Worm (Caenorhabditis elegans) whole organism, L1 larva: ENCODE data around the gene mca-1.
A peak's percentile ranks its signal among the peaks of the same experiment; 100 is the strongest.

Experiments used
- C04F5.9 ChIP-seq: sonication (generic microtip); optimal IDR thresholded peaks from 2 replicates; lab custom pipeline; 2016; ENCODE audit warnings: missing genetic modification characterization, missing compliant biosample characterization
- C34B4.2 ChIP-seq: sonication (generic microtip); optimal IDR thresholded peaks from 2 replicates; lab custom pipeline; 2017; ENCODE audit warnings: mild to moderate bottlenecking, missing genetic modification characterization, missing compliant biosample characterization
- F16B12.6 ChIP-seq: fragments of 150-350 bp; optimal IDR thresholded peaks from 2 replicates; lab custom pipeline; 2014; ENCODE audit warnings: missing biosample characterization, missing genetic modification characterization
- Y116A8C.19 ChIP-seq: sonication (generic microtip); optimal IDR thresholded peaks from 2 replicates; lab custom pipeline; 2016; ENCODE audit warnings: missing compliant biosample characterization, missing genetic modification characterization, borderline replicate concordance
- aha-1 ChIP-seq: fragments of 150-350 bp; optimal IDR thresholded peaks from 2 replicates; lab custom pipeline; 2014; ENCODE audit warnings: missing biosample characterization, missing genetic modification characterization
- alr-1 ChIP-seq: fragments of 200-800 bp; sonication (Bioruptor generic); optimal IDR thresholded peaks from 2 replicates; lab custom pipeline; 2018; ENCODE audit warnings: borderline replicate concordance, mild to moderate bottlenecking, missing genetic modification characterization, missing compliant biosample characterization
- aly-2 ChIP-seq: fragments of 150-350 bp; optimal IDR thresholded peaks from 2 replicates; lab custom pipeline; 2014; ENCODE audit warnings: missing biosample characterization, missing genetic modification characterization
- ama-1 ChIP-seq: fragments of 150-350 bp; optimal IDR thresholded peaks from 2 replicates; lab custom pipeline; 2014
- blmp-1 ChIP-seq: fragments of 150-350 bp; optimal IDR thresholded peaks from 2 replicates; lab custom pipeline; 2014; ENCODE audit warnings: missing biosample characterization, missing genetic modification characterization
- ceh-63 ChIP-seq: fragments of 200-800 bp; sonication (Bioruptor generic); optimal IDR thresholded peaks from 2 replicates; lab custom pipeline; 2018; ENCODE audit warnings: mild to moderate bottlenecking, missing genetic modification characterization, missing compliant biosample characterization
- ceh-8 ChIP-seq: fragments of 200-800 bp; sonication (Bioruptor generic); optimal IDR thresholded peaks from 2 replicates; lab custom pipeline; 2018; ENCODE audit warnings: mild to moderate bottlenecking, missing genetic modification characterization, moderate library complexity, missing compliant biosample characterization
- ceh-88 ChIP-seq: fragments of 200-800 bp; sonication (Bioruptor generic); IDR thresholded peaks from 2 replicates; pipeline ENCODE4 v1.3.6; 2022; ENCODE audit warnings: missing genetic modification characterization, missing compliant biosample characterization
- ceh-90 ChIP-seq: sonication (generic microtip); optimal IDR thresholded peaks from 2 replicates; lab custom pipeline; 2016; ENCODE audit warnings: missing genetic modification characterization, missing compliant biosample characterization
- dpl-1 ChIP-seq, 3 experiments: fragments of 150-350 bp in 2 of 3; sonication (generic microtip) in 1 of 3; optimal IDR thresholded peaks; 2 replicates each; lab custom pipeline; 2014 to 2017; ENCODE audit warnings: missing biosample characterization in 3 of 3, missing genetic modification characterization in 3 of 3, missing genetic modification reagents in 3 of 3
- dsc-1 ChIP-seq: sonication (generic microtip); optimal IDR thresholded peaks from 2 replicates; lab custom pipeline; 2016; ENCODE audit warnings: mild to moderate bottlenecking, missing genetic modification characterization, missing compliant biosample characterization
- egl-13 ChIP-seq: sonication (generic microtip); optimal IDR thresholded peaks from 2 replicates; lab custom pipeline; 2016; ENCODE audit warnings: missing genotype, missing genetic modification reagents, missing genetic modification characterization, missing compliant biosample characterization
- elt-2 ChIP-seq: sonication (generic microtip); optimal IDR thresholded peaks from 2 replicates; lab custom pipeline; 2016; ENCODE audit warnings: missing genetic modification characterization, mild to moderate bottlenecking, inconsistent platforms, missing compliant biosample characterization, missing genetic modification reagents
- fkh-10 ChIP-seq: sonication (generic microtip); optimal IDR thresholded peaks from 2 replicates; lab custom pipeline; 2017; ENCODE audit warnings: missing biosample characterization, missing genetic modification reagents, missing genetic modification characterization
- fkh-4 ChIP-seq: sonication (generic microtip); optimal IDR thresholded peaks from 2 replicates; lab custom pipeline; 2016; ENCODE audit warnings: missing compliant biosample characterization, missing genetic modification characterization, borderline replicate concordance
- fos-1 ChIP-seq: fragments of 150-350 bp; optimal IDR thresholded peaks from 2 replicates; lab custom pipeline; 2014; ENCODE audit warnings: missing biosample characterization, missing genetic modification characterization
- grh-1 ChIP-seq: fragments of 200-800 bp; sonication (Bioruptor generic); IDR thresholded peaks from 2 replicates; pipeline ENCODE4 v1.3.6; 2022; ENCODE audit warnings: missing genetic modification reagents, missing genetic modification characterization, missing compliant biosample characterization
- hlh-4 ChIP-seq: sonication (generic microtip); optimal IDR thresholded peaks from 2 replicates; lab custom pipeline; 2016; ENCODE audit warnings: mild to moderate bottlenecking, missing genetic modification characterization, missing compliant biosample characterization
- irx-1 ChIP-seq: sonication (generic microtip); optimal IDR thresholded peaks from 2 replicates; lab custom pipeline; 2016; ENCODE audit warnings: missing genetic modification characterization, missing compliant biosample characterization
- isw-1 ChIP-seq: fragments of 200-800 bp; sonication (Bioruptor generic); IDR thresholded peaks from 2 replicates; pipeline ENCODE4 v1.3.6; 2022; ENCODE audit warnings: missing genetic modification characterization, missing compliant biosample characterization
- lin-13 ChIP-seq: fragments of 150-350 bp; optimal IDR thresholded peaks from 2 replicates; lab custom pipeline; 2014; ENCODE audit warnings: missing biosample characterization, missing genetic modification reagents, missing genetic modification characterization
- lin-14 ChIP-seq: fragments of 200-800 bp; sonication (Bioruptor generic); optimal IDR thresholded peaks from 2 replicates; lab custom pipeline; 2018; ENCODE audit warnings: mild to moderate bottlenecking, missing genetic modification characterization, moderate library complexity, missing compliant biosample characterization
- lir-3 ChIP-seq: sonication (generic microtip); optimal IDR thresholded peaks from 2 replicates; lab custom pipeline; 2016; ENCODE audit warnings: mild to moderate bottlenecking, missing genetic modification characterization, moderate library complexity, missing compliant biosample characterization; ENCODE audit not compliant: poor library complexity
- lsy-2 ChIP-seq, 2 experiments: fragments of 150-350 bp; optimal IDR thresholded peaks; 2 replicates each; lab custom pipeline; 2014; ENCODE audit warnings: missing biosample characterization in 2 of 2, missing genetic modification characterization in 2 of 2
- mdl-1 ChIP-seq, 2 experiments: fragments of 150-350 bp; optimal IDR thresholded peaks; 2 replicates each; lab custom pipeline; 2014 to 2017; ENCODE audit warnings: missing biosample characterization in 2 of 2, missing genetic modification characterization in 2 of 2, inconsistent platforms in 1 of 2
- mep-1 ChIP-seq: fragments of 150-350 bp; optimal IDR thresholded peaks from 2 replicates; lab custom pipeline; 2014; ENCODE audit warnings: missing biosample characterization, missing genetic modification characterization
- nhr-11 ChIP-seq: fragments of 150-350 bp; optimal IDR thresholded peaks from 2 replicates; lab custom pipeline; 2014; ENCODE audit warnings: missing biosample characterization, missing genetic modification characterization
- nhr-12 ChIP-seq: sonication (generic microtip); optimal IDR thresholded peaks from 2 replicates; lab custom pipeline; 2017; ENCODE audit warnings: missing biosample characterization, missing genetic modification characterization
- nhr-19 ChIP-seq: fragments of 200-800 bp; sonication (Bioruptor generic); conservative IDR thresholded peaks from 2 replicates; pipeline ENCODE4 v1.3.6; 2022; ENCODE audit warnings: missing genetic modification characterization, missing compliant biosample characterization
- nhr-47 ChIP-seq: sonication (generic microtip); optimal IDR thresholded peaks from 2 replicates; lab custom pipeline; 2016; ENCODE audit warnings: mild to moderate bottlenecking, missing genetic modification characterization, moderate library complexity, missing compliant biosample characterization
- nhr-76 ChIP-seq: sonication (generic microtip); optimal IDR thresholded peaks from 2 replicates; lab custom pipeline; 2017; ENCODE audit warnings: missing biosample characterization, missing genetic modification characterization
- nhr-84 ChIP-seq: sonication (generic microtip); optimal IDR thresholded peaks from 2 replicates; lab custom pipeline; 2017; ENCODE audit warnings: missing biosample characterization, missing genetic modification characterization
- nhr-85 ChIP-seq: sonication (generic microtip); peaks from one replicate; lab custom pipeline; 2016; ENCODE audit warnings: missing genetic modification characterization, inconsistent platforms, missing compliant biosample characterization
- pag-3 ChIP-seq: sonication (generic microtip); optimal IDR thresholded peaks from 2 replicates; lab custom pipeline; 2017; ENCODE audit warnings: missing genetic modification characterization, mild to moderate bottlenecking, missing compliant biosample characterization, antibody characterized with exemption, borderline replicate concordance; ENCODE audit not compliant: insufficient read depth
- pax-3 ChIP-seq: fragments of 200-800 bp; sonication (Bioruptor generic); optimal IDR thresholded peaks from 2 replicates; lab custom pipeline; 2018; ENCODE audit warnings: mild to moderate bottlenecking, missing genetic modification characterization, moderate library complexity, missing compliant biosample characterization
- pqm-1 ChIP-seq: sonication (generic microtip); optimal IDR thresholded peaks from 3 replicates; lab custom pipeline; 2017; ENCODE audit warnings: missing biosample characterization, missing genetic modification characterization
- rnt-1 ChIP-seq: sonication (generic microtip); optimal IDR thresholded peaks from 2 replicates; lab custom pipeline; 2016; ENCODE audit warnings: mild to moderate bottlenecking, missing genetic modification characterization, moderate library complexity, missing compliant biosample characterization
- sox-4 ChIP-seq: sonication (generic microtip); optimal IDR thresholded peaks from 2 replicates; lab custom pipeline; 2016; ENCODE audit warnings: missing genetic modification characterization, missing compliant biosample characterization
- sptf-1 ChIP-seq: fragments of 150-350 bp; optimal IDR thresholded peaks from 2 replicates; lab custom pipeline; 2014; ENCODE audit warnings: missing biosample characterization, missing genetic modification characterization
- sup-37 ChIP-seq: fragments of 200-800 bp; sonication (Bioruptor generic); optimal IDR thresholded peaks from 2 replicates; lab custom pipeline; 2018; ENCODE audit warnings: mild to moderate bottlenecking, missing genetic modification characterization, missing compliant biosample characterization
- tbx-2 ChIP-seq: sonication (generic microtip); optimal IDR thresholded peaks from 2 replicates; lab custom pipeline; 2016; ENCODE audit warnings: missing genetic modification characterization, missing compliant biosample characterization
- tlp-1 ChIP-seq: fragments of 150-350 bp; optimal IDR thresholded peaks from 2 replicates; lab custom pipeline; 2014; ENCODE audit warnings: missing biosample characterization, missing genetic modification characterization
- unc-62 ChIP-seq: fragments of 150-350 bp; optimal IDR thresholded peaks from 2 replicates; lab custom pipeline; 2014; ENCODE audit warnings: missing biosample characterization, missing genetic modification reagents, missing genetic modification characterization
- vab-15 ChIP-seq: sonication (generic microtip); optimal IDR thresholded peaks from 2 replicates; lab custom pipeline; 2017; ENCODE audit warnings: missing genotype, mild to moderate bottlenecking, missing genetic modification characterization, missing compliant biosample characterization
- xbp-1 ChIP-seq: sonication (generic microtip); optimal IDR thresholded peaks from 2 replicates; lab custom pipeline; 2016; ENCODE audit warnings: missing genetic modification characterization, missing compliant biosample characterization
- ztf-4 ChIP-seq: fragments of 150-350 bp; optimal IDR thresholded peaks from 2 replicates; lab custom pipeline; 2014; ENCODE audit warnings: missing biosample characterization, missing genetic modification characterization

The mca-1 gene

DNA sequence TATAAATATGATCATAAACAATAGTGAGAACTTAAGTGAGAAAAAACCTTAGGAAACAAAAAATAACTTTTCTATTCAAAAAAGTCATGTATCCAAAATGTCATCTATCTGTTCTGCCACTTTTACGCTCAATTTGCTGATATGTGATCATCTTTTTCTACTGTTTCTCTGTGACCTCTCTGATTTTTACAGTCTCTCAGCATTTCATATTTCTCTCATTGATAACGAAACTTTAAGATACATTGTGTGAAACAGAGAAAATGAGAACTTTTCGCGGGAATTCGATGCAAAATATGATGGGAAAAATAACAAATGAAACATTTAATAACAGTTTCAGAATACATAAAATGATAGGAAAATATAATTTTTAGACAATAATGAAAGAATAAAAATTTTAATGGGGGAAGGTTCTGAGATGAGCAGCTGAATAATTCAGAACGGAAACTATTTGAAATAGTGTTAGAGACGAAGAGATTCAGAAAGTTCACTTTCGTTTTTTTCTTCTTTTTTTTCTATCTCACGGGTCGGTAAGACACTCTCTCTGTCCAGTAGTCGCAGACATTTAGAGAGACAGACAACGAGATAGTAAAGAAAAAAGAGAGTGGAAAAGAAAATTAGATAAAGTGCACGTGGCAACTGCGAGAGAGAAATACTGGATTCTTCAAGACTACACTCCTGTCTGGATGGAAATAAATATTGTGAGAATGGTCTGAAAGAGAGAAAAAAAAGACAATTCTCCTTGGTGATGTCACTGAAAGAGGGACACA, 42.7 kb upstream of the mca-1 start (continued):
- peak; percentile 94 to 95 for TF ChIP-seq mdl-1 (tag; optimal IDR thresholded peaks at IDR 0.05; lab: Kevin White, UChicago)
- TF ChIP-seq sox-4, result peak; percentile 30
- TF ChIP-seq fkh-10 (GFP tag; lab: Kevin White, UChicago), result peak; percentile 55
- TF ChIP-seq dsc-1 (tag; lab: Kevin White, UChicago), result peak; percentile 60
- TF ChIP-seq vab-15, result no peak
- no peak for TF ChIP-seq tlp-1 (tag; lab: Kevin White, UChicago)
- peak; percentile 43 for TF ChIP-seq egl-13 (tag; lab: Kevin White, UChicago)
- TF ChIP-seq aly-2 (tag; lab: Kevin White, UChicago), result no peak
- TF ChIP-seq fkh-4 (tag; lab: Kevin White, UChicago), result no peak
- TF ChIP-seq C34B4.2 (tag; lab: Kevin White, UChicago), result no peak
- no peak for TF ChIP-seq nhr-12 (tag; lab: Kevin White, UChicago)
- no peak for TF ChIP-seq pag-3
- TF ChIP-seq Y116A8C.19 (tag; lab: Kevin White, UChicago), result no peak
- TF ChIP-seq ztf-4 (tag; lab: Kevin White, UChicago), result peak; percentile 41
- TF ChIP-seq alr-1 (tag; lab: Kevin White, UChicago), result no peak
- peak; percentile 82 for TF ChIP-seq mep-1 (tag; lab: Kevin White, UChicago)
- no peak for TF ChIP-seq aha-1
- TF ChIP-seq C04F5.9, result no peak
- no peak for TF ChIP-seq sup-37 (GFP tag; lab: Kevin White, UChicago)
- TF ChIP-seq pqm-1 (tag; lab: Kevin White, UChicago), result peak; percentile 30
- TF ChIP-seq nhr-84, result no peak
- TF ChIP-seq ama-1 (lab: Kevin White, UChicago), result no peak
- peak; percentile 65 for TF ChIP-seq nhr-11 (tag; lab: Kevin White, UChicago)
- TF ChIP-seq ceh-90 (tag; lab: Kevin White, UChicago), result no peak
- TF ChIP-seq hlh-4, result no peak
- TF ChIP-seq tbx-2, result peak; percentile 68
- no peak for TF ChIP-seq F16B12.6
- peak; percentile 77 for TF ChIP-seq fos-1 (tag; lab: Kevin White, UChicago)
- TF ChIP-seq elt-2 (tag; lab: Kevin White, UChicago), result peak; percentile 23
- peak; percentile 95 for TF ChIP-seq lin-14
- TF ChIP-seq ceh-63 (GFP tag; lab: Kevin White, UChicago), result no peak
- no peak for TF ChIP-seq sptf-1 (tag; lab: Kevin White, UChicago)
- peak; percentile 81 for TF ChIP-seq rnt-1 (tag; lab: Kevin White, UChicago)
- no peak for TF ChIP-seq ceh-8 (GFP tag; lab: Kevin White, UChicago)

DNA sequence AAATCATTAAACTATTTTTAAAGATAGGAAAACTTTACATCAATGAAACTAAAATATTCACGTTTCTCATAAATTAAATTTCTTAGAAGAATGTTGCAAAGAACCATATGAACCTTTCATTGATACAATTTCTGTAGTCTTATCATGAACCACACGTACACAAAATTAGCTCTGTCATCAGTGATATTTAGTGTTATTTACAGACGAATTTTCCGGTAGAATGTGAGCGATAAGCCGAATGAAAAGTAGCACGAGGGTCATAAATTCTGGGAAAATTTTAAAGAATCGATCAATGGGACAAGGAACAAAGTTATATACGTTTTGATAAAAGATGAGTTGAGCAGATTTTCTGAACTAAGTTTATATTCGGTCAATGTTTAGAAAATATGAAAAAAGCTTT, 41.8 kb upstream of the mca-1 start:
- no peak for TF ChIP-seq nhr-12 (tag; lab: Kevin White, UChicago)
- TF ChIP-seq lin-13, result no peak
- no peak for TF ChIP-seq pax-3 (tag; lab: Kevin White, UChicago)
- no peak for TF ChIP-seq alr-1 (tag; lab: Kevin White, UChicago)
- no peak for TF ChIP-seq fkh-10 (GFP tag; lab: Kevin White, UChicago)
- TF ChIP-seq xbp-1 (tag; lab: Kevin White, UChicago), result no peak
- no peak for TF ChIP-seq isw-1 (GFP tag; lab: Robert Waterston, UW)
- no peak for TF ChIP-seq lir-3 (tag; lab: Kevin White, UChicago)
- peak; percentile 7; the same call in 1 of the 2 replicates for TF ChIP-seq ceh-88
- no peak for TF ChIP-seq Y116A8C.19 (tag; lab: Kevin White, UChicago)
- TF ChIP-seq nhr-85 (tag; lab: Kevin White, UChicago), result peak; percentile 63
- no peak for TF ChIP-seq lsy-2 (tag; optimal IDR thresholded peaks at IDR 0.05; lab: Kevin White, UChicago)
- no peak for TF ChIP-seq irx-1 (tag; lab: Kevin White, UChicago)
- no peak for TF ChIP-seq pqm-1 (tag; lab: Kevin White, UChicago)
- no peak for TF ChIP-seq nhr-76
- TF ChIP-seq grh-1 (GFP tag; lab: Robert Waterston, UW), result no peak
- TF ChIP-seq blmp-1 (tag; lab: Kevin White, UChicago), result no peak
- TF ChIP-seq nhr-19 (GFP tag; lab: Robert Waterston, UW), result no peak
- TF ChIP-seq sup-37 (GFP tag; lab: Kevin White, UChicago), result no peak
- TF ChIP-seq nhr-47 (tag; lab: Kevin White, UChicago), result no peak
- no peak for TF ChIP-seq dpl-1 (GFP tag; optimal IDR thresholded peaks at IDR 0.05; lab: Kevin White, UChicago)
- no peak for TF ChIP-seq tbx-2
- TF ChIP-seq lin-14, result peak; percentile 24
- TF ChIP-seq F16B12.6, result no peak
- no peak for TF ChIP-seq aha-1
- TF ChIP-seq ama-1 (lab: Kevin White, UChicago), result no peak
- TF ChIP-seq unc-62, result no peak
